Worm (Caenorhabditis elegans) whole organism, L3 larva: ENCODE data around the gene Y14H12A.1.

Source experiments
- R02D3.7 ChIP-seq: fragments of 150-350 bp; optimal IDR thresholded peaks from 2 replicates; lab custom pipeline; 2014; ENCODE audit warnings: missing biosample characterization, missing genetic modification characterization
- aly-2 ChIP-seq: fragments of 150-350 bp; optimal IDR thresholded peaks from 2 replicates; lab custom pipeline; 2014; ENCODE audit warnings: missing biosample characterization, missing genetic modification characterization
- elt-1 ChIP-seq: fragments of 150-350 bp; optimal IDR thresholded peaks from 2 replicates; lab custom pipeline; 2014; ENCODE audit warnings: missing biosample characterization, missing genetic modification characterization
- nhr-28 ChIP-seq: fragments of 150-350 bp; optimal IDR thresholded peaks from 2 replicates; lab custom pipeline; 2014; ENCODE audit warnings: missing biosample characterization, missing genetic modification characterization
- pqm-1 ChIP-seq: fragments of 150-350 bp; optimal IDR thresholded peaks from 2 replicates; lab custom pipeline; 2017; ENCODE audit warnings: missing biosample characterization, missing genetic modification characterization, inconsistent platforms
- sea-2 ChIP-seq: fragments of 150-350 bp; sonication (generic microtip); optimal IDR thresholded peaks from 4 replicates; lab custom pipeline; 2014; ENCODE audit warnings: missing biosample characterization, missing genetic modification reagents, missing genetic modification characterization
- unc-39 ChIP-seq: sonication (generic microtip); optimal IDR thresholded peaks from 4 replicates; lab custom pipeline; 2017; ENCODE audit warnings: missing biosample characterization, missing genetic modification characterization

ce11 chrII:4038541-4038940, 45.5 kb downstream of the Y14H12A.1 start, which contains the start of gene pqn-48:
- TF ChIP-seq nhr-28 (tag; lab: Kevin White, UChicago) (no peak), sea-2 (no peak), aly-2 (tag; lab: Kevin White, UChicago) (no peak), R02D3.7 (no peak), elt-1 (tag; lab: Kevin White, UChicago) (no peak), unc-39 (no peak), pqm-1 (tag; lab: Kevin White, UChicago) (no peak)
